Worm (Caenorhabditis elegans) whole organism, young adult: ENCODE data around the gene cyb-3.

ENCODE experiments used
- attf-3 ChIP-seq: fragments of 200-800 bp; sonication (Bioruptor generic); conservative IDR thresholded peaks from 2 replicates; pipeline ENCODE4 v1.3.6; 2022; ENCODE audit warnings: missing genetic modification reagents, missing genetic modification characterization, missing compliant biosample characterization
- efl-1 ChIP-seq: fragments of 150-350 bp; optimal IDR thresholded peaks from 2 replicates; lab custom pipeline; 2014; ENCODE audit warnings: missing biosample characterization, missing genetic modification reagents, missing genetic modification characterization
- egl-18 ChIP-seq: fragments of 200-800 bp; sonication (Bioruptor generic); IDR thresholded peaks from 2 replicates; pipeline ENCODE4 v1.3.6; 2022; ENCODE audit warnings: missing genetic modification reagents, missing genetic modification characterization, missing compliant biosample characterization
- hrde-1 ChIP-seq: sonication (generic microtip); optimal IDR thresholded peaks from 2 replicates; lab custom pipeline; 2016; ENCODE audit warnings: missing genetic modification characterization, mild to moderate bottlenecking, missing compliant biosample characterization, moderate library complexity, missing genotype, missing genetic modification reagents, borderline replicate concordance
- hsf-1 ChIP-seq: fragments of 200-800 bp; sonication (Bioruptor generic); IDR thresholded peaks from 2 replicates; pipeline ENCODE4 v1.3.6; 2022; ENCODE audit warnings: missing genetic modification reagents, missing genetic modification characterization, missing compliant biosample characterization
- madf-6 ChIP-seq: fragments of 200-800 bp; sonication (Bioruptor generic); IDR thresholded peaks from 2 replicates; pipeline ENCODE4 v1.3.6; 2022; ENCODE audit warnings: missing genetic modification reagents, missing genetic modification characterization, missing compliant biosample characterization
- snpc-4 ChIP-seq, 5 experiments: fragments of 150-350 bp in 1 of 5; sonication (generic microtip) in 4 of 5; optimal IDR thresholded peaks; 2 replicates each; lab custom pipeline; 2014 to 2018; ENCODE audit warnings: missing genetic modification characterization in 5 of 5, missing biosample characterization in 3 of 5, antibody characterized with exemption in 2 of 5, mild to moderate bottlenecking in 2 of 5, missing compliant biosample characterization in 2 of 5, missing genotype in 2 of 5, moderate library complexity in 2 of 5, missing genetic modification reagents in 1 of 5
- somi-1 ChIP-seq: fragments of 200-800 bp; sonication (Bioruptor generic); optimal IDR thresholded peaks from 2 replicates; lab custom pipeline; 2018; ENCODE audit warnings: mild to moderate bottlenecking, missing genetic modification characterization, missing compliant biosample characterization
- unc-62 ChIP-seq: fragments of 150-350 bp; optimal IDR thresholded peaks from 2 replicates; lab custom pipeline; 2014; ENCODE audit warnings: missing biosample characterization, missing genetic modification reagents, missing genetic modification characterization

DNA sequence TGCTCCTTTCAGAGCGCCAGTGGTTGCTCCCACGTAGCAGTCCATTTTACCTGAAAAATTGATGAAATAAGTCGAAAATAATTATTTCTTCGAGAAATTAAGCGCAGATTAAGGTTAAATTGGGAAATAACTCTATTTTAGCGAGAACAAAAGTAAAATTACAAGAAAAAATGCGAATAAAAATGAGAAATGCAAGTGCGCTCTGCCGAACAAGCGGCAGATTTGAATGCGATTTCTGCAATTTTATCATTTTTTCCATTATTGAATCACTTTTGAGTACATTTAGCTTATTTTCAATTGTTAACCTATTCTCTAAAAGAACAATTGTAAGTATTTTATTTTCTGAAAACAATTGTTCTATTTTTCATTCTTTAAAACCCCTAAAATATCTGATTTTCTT is 590 bp upstream of the cyb-3 start, which contains the start of gene T06E6.1:
- no peak for TF ChIP-seq efl-1 (GFP tag; lab: Kevin White, UChicago)
- no peak for TF ChIP-seq attf-3 (GFP tag; lab: Robert Waterston, UW)
- no peak for TF ChIP-seq somi-1
- no peak for TF ChIP-seq hsf-1 (GFP tag; lab: Robert Waterston, UW)
- no peak for TF ChIP-seq egl-18 (GFP tag; lab: Robert Waterston, UW)
- TF ChIP-seq madf-6: no peak
- TF ChIP-seq hrde-1 (tag; lab: Kevin White, UChicago): no peak
- no peak for TF ChIP-seq snpc-4 (GFP tag; optimal IDR thresholded peaks at IDR 0.05; lab: Kevin White, UChicago)
- TF ChIP-seq snpc-4 (tag; optimal IDR thresholded peaks at IDR 0.05; lab: Kevin White, UChicago): no peak
- TF ChIP-seq unc-62: no peak
